Fruit fly (Drosophila melanogaster) S2 (cell line): ENCODE measurements around the gene CG43061.

ENCODE experiments used
- CG8478 ChIP-seq: fragments of >200 bp; optimal IDR thresholded peaks from 2 replicates; lab custom pipeline; 2018
- CTCF ChIP-seq, 2 experiments: fragments of >200 bp; optimal IDR thresholded peaks; 2 replicates each; lab custom pipeline; 2018

dm6 chr3R:8009080-8009620, 40.3 kb upstream of the CG43061 start, which contains the start of the genes CG11052 and CG3223:
- TF ChIP-seq CG8478 (no peak), CTCF (optimal IDR thresholded peaks at IDR 0.05; lab: Kevin White, UChicago) (no peak)
